Worm (Caenorhabditis elegans) whole organism, midembryonic: Measurements from ENCODE around the gene ten-1.

Experiments used
- T22C8.4 ChIP-seq: fragments of 200-800 bp; sonication (Bioruptor generic); IDR thresholded peaks from 2 replicates; pipeline ENCODE4 v1.3.6; 2022; ENCODE audit warnings: missing genetic modification characterization, missing compliant biosample characterization
- cog-1 ChIP-seq: sonication (generic microtip); optimal IDR thresholded peaks from 2 replicates; lab custom pipeline; 2016; ENCODE audit warnings: missing genetic modification characterization, missing compliant biosample characterization
- flt-1 ChIP-seq: fragments of 200-800 bp; sonication (Bioruptor generic); IDR thresholded peaks from 2 replicates; pipeline ENCODE4 v1.3.6; 2022; ENCODE audit warnings: missing genetic modification characterization, missing compliant biosample characterization
- klf-2 ChIP-seq: fragments of 200-800 bp; sonication (Bioruptor generic); conservative IDR thresholded peaks from 2 replicates; pipeline ENCODE4 v1.3.6; 2022; ENCODE audit warnings: missing genetic modification reagents, missing genetic modification characterization, missing compliant biosample characterization
- med-1 ChIP-seq: sonication (generic microtip); optimal IDR thresholded peaks from 2 replicates; lab custom pipeline; 2017; ENCODE audit warnings: missing genetic modification characterization, mild to moderate bottlenecking, missing compliant biosample characterization, antibody characterized with exemption, missing genetic modification reagents; ENCODE audit not compliant: insufficient read depth
- ref-1 ChIP-seq: fragments of 200-800 bp; sonication (Bioruptor generic); conservative IDR thresholded peaks from 2 replicates; pipeline ENCODE4 v1.3.6; 2022; ENCODE audit warnings: missing genetic modification reagents, missing genetic modification characterization, missing compliant biosample characterization
- tab-1 ChIP-seq: fragments of 200-800 bp; sonication (Bioruptor generic); IDR thresholded peaks from 2 replicates; pipeline ENCODE4 v1.3.6; 2022; ENCODE audit warnings: missing genetic modification characterization, missing compliant biosample characterization
- ztf-23 ChIP-seq: fragments of 200-800 bp; sonication (Bioruptor generic); IDR thresholded peaks from 2 replicates; pipeline ENCODE4 v1.3.6; 2022; ENCODE audit warnings: missing genetic modification reagents, missing genetic modification characterization, missing compliant biosample characterization
- ztf-29 ChIP-seq: fragments of 200-800 bp; sonication (Bioruptor generic); IDR thresholded peaks from 2 replicates; pipeline ENCODE4 v1.3.6; 2022; ENCODE audit warnings: missing genetic modification reagents, missing genetic modification characterization, missing compliant biosample characterization

ten-1 gene

DNA sequence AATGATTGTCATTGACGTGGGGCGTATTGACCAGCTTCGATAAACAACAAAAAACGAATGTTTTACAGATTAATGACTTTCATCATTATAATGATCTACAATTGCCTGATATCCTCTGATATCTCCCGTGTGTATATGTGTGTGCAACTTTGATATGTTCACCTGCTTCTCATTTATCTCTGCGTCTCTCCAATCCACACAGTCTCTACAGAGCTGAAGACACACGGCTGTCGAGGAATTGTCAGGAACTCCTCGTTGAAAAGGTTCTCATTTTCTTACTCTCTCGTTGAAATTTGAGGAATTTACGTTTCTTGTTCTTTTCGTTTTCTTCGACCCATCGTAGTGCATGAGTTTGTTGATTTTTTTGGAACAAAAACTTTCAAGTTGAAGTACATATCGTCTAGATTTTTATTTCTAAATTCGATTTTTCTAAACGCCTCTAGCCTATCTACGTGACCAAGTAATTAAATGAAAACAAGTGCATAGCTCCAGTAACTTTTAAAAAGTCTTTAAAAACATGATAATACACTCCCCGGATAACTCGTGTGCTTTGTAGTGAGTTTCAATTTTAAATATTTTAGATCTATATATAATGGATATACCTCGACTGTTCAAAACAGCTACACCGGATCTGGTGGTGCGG is at the start of gene ten-1:
ten-1 (plus strand) TSS at position 593 of the 643 bp plus-strand sequence.
- TF ChIP-seq med-1 (no peak), ztf-23 (no peak), ztf-29 (GFP tag; lab: Robert Waterston, UW) (no peak), klf-2 (GFP tag; lab: Robert Waterston, UW) (no peak), tab-1 (no peak), T22C8.4 (GFP tag; lab: Robert Waterston, UW) (no peak), flt-1 (GFP tag; lab: Robert Waterston, UW) (no peak), ref-1 (GFP tag; lab: Robert Waterston, UW) (no peak), cog-1 (tag; lab: Kevin White, UChicago) (no peak)

DNA sequence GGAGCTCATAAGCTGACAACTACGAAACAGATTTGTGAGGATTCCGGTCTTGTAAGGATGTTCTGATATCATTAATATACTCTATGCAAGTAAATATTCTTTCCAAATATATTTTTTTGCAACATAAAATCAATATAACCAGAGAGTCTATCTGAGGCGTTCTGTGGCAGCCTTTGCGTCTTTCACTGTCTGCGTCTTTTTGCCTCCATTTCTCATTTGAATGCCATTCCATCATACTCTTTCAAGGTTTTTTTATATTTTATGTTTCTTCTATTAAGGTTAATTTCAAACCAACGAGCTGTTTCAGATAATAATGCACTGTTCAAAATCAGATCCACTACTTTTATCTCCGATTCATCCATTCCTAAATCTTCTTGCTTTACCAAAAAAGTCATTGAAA is 25.4 kb upstream of the ten-1 start, which contains the start of gene R05H11.1:
R05H11.1 (plus strand) TSS at position 301 of the 400 bp plus-strand sequence.
- no peak for TF ChIP-seq klf-2 (GFP tag; lab: Robert Waterston, UW)
- no peak for TF ChIP-seq ztf-29 (GFP tag; lab: Robert Waterston, UW)
- no peak for TF ChIP-seq ref-1 (GFP tag; lab: Robert Waterston, UW)
- no peak for TF ChIP-seq ztf-23
- no peak for TF ChIP-seq med-1
- TF ChIP-seq flt-1 (GFP tag; lab: Robert Waterston, UW): no peak
- TF ChIP-seq T22C8.4 (GFP tag; lab: Robert Waterston, UW): no peak
- no peak for TF ChIP-seq cog-1 (tag; lab: Kevin White, UChicago)
- no peak for TF ChIP-seq tab-1

- TF ChIP-seq cog-1 (tag; lab: Kevin White, UChicago) (no peak), med-1 (no peak), flt-1 (GFP tag; lab: Robert Waterston, UW) (no peak), T22C8.4 (GFP tag; lab: Robert Waterston, UW) (no peak)
These were observed 22.8 kb upstream of the ten-1 start, which contains the start of gene R05H11.2 for ce11 chrIII:6797965-6798364. R05H11.2 (plus strand) TSS chrIII:6798297.

DNA sequence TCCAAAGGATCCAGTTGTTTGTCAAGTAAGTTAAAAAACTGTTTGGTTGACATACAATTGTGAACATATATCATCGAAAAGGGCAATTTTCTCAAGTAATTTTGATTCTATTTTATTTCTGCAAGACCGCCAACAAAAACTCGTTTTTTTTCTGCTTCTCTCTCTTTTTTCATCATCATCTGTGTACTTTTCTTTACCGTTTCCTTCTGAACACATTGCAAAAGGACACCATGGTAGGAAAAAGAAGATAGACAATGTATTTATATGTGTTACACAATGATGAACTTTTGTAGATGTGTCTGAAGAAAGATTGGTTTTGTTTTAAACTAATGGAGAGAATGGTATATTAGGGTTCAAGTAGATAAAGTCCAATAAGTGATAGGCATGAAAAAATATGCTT is 21.8 kb upstream of the ten-1 start:
- TF ChIP-seq flt-1 (GFP tag; lab: Robert Waterston, UW) (no peak), tab-1 (no peak), cog-1 (tag; lab: Kevin White, UChicago) (no peak), ztf-29 (GFP tag; lab: Robert Waterston, UW) (no peak), ztf-23 (no peak), T22C8.4 (GFP tag; lab: Robert Waterston, UW) (no peak), ref-1 (GFP tag; lab: Robert Waterston, UW) (no peak), med-1 (no peak), klf-2 (GFP tag; lab: Robert Waterston, UW) (no peak)

ce11 chrIII:6799664-6800063 is 21.1 kb upstream of the ten-1 start:
- TF ChIP-seq med-1 (no peak), klf-2 (GFP tag; lab: Robert Waterston, UW) (no peak), ref-1 (GFP tag; lab: Robert Waterston, UW) (no peak), T22C8.4 (GFP tag; lab: Robert Waterston, UW) (no peak), ztf-23 (no peak), cog-1 (tag; lab: Kevin White, UChicago) (no peak), ztf-29 (GFP tag; lab: Robert Waterston, UW) (no peak), tab-1 (no peak), flt-1 (GFP tag; lab: Robert Waterston, UW) (no peak)

- TF ChIP-seq cog-1 (tag; lab: Kevin White, UChicago): no peak
- no peak for TF ChIP-seq tab-1
- no peak for TF ChIP-seq med-1
- TF ChIP-seq T22C8.4 (GFP tag; lab: Robert Waterston, UW): no peak
- TF ChIP-seq ztf-23: no peak
- TF ChIP-seq klf-2 (GFP tag; lab: Robert Waterston, UW): no peak
- no peak for TF ChIP-seq flt-1 (GFP tag; lab: Robert Waterston, UW)
- no peak for TF ChIP-seq ref-1 (GFP tag; lab: Robert Waterston, UW)
- TF ChIP-seq ztf-29 (GFP tag; lab: Robert Waterston, UW): no peak
These were observed 18.2 kb upstream of the ten-1 start, which contains the start of gene lim-8 for ce11 chrIII:6802488-6802887. lim-8 (plus strand) TSS chrIII:6802788.

DNA sequence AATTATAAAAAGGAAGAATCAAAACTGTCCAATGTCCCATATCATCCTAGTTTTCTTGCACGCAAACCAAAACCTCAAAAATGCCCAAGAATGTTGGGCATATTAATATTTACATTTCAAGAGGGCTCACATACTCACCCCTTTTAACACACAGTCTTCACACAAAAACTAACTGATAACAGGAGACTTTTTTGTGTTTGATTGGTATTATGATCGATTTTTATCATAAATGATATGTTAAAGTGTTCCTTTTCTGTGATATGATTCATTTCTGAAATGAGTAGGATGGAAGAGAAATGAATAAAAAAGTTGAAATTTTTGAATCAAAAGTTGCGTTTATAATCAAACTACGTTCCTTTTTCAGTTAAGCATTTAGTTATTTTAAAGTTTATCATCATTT is 17.6 kb upstream of the ten-1 start:
- no peak for TF ChIP-seq klf-2 (GFP tag; lab: Robert Waterston, UW)
- no peak for TF ChIP-seq cog-1 (tag; lab: Kevin White, UChicago)

ce11 chrIII:6805397-6805796 is 15.3 kb upstream of the ten-1 start:
- peak; percentile 84 for TF ChIP-seq flt-1 (GFP tag; lab: Robert Waterston, UW)
- TF ChIP-seq cog-1 (tag; lab: Kevin White, UChicago): peak; percentile 18
- 0 out of 2 replicates have a peak, but pooled peaks have one; percentile 52 for TF ChIP-seq ztf-23
- no peak for TF ChIP-seq klf-2 (GFP tag; lab: Robert Waterston, UW)
- TF ChIP-seq ref-1 (GFP tag; lab: Robert Waterston, UW): no peak
- TF ChIP-seq ztf-29 (GFP tag; lab: Robert Waterston, UW): peak; percentile 43; the same call in 1 of the 2 replicates
- TF ChIP-seq T22C8.4 (GFP tag; lab: Robert Waterston, UW): peak; percentile 47; the same call in 1 of the 2 replicates
- peak; percentile 84 for TF ChIP-seq tab-1
- no peak for TF ChIP-seq med-1

DNA sequence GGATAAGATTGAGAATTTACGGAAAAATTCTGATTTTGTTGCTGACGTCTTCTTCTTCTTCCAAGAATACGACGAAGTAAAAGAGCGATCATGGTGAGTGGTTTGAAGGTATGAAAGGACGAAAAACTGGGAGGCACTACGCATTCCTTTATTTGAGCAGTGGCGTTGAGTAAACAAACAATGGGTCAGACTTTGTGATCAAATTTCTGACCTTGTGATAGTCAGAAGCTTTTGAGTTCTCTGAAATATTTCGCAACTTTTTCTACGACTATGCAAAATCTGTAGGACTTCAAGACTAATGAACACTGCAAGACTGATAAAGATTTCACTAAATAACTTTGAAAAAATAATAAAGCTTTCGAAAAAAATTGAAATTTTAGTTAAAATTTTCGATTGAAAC is 3.8 kb upstream of the ten-1 start, which contains the start of gene F28F5.4:
F28F5.4 (minus strand) TSS at position 104 of the 400 bp plus-strand sequence.
- no peak for TF ChIP-seq med-1
- no peak for TF ChIP-seq ztf-29 (GFP tag; lab: Robert Waterston, UW)
- no peak for TF ChIP-seq T22C8.4 (GFP tag; lab: Robert Waterston, UW)
- no peak for TF ChIP-seq ztf-23
- TF ChIP-seq klf-2 (GFP tag; lab: Robert Waterston, UW): no peak
- TF ChIP-seq flt-1 (GFP tag; lab: Robert Waterston, UW): no peak
- no peak for TF ChIP-seq ref-1 (GFP tag; lab: Robert Waterston, UW)
- TF ChIP-seq cog-1 (tag; lab: Kevin White, UChicago): no peak
- no peak for TF ChIP-seq tab-1

DNA sequence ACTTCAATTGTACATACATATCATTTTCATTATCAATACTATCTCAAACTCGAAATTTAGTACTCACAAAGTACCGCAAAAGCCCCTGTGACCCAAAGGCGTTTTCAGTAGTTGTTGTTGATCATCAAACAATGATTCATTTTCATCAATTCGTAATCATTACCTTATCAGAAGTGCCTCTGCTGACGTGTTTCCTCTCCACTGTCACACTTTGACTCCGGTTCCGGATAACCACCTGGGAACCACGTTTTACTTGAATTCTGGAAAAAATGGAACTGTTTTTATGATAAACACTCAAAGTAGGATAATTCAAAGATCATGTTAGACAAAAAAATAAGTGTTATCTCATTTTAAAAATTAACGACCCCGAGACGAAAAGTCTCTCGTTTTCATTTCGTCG is 2.7 kb upstream of the ten-1 start:
- TF ChIP-seq ref-1 (GFP tag; lab: Robert Waterston, UW): no peak
- TF ChIP-seq ztf-29 (GFP tag; lab: Robert Waterston, UW): no peak
- no peak for TF ChIP-seq ztf-23
- TF ChIP-seq tab-1: no peak
- TF ChIP-seq cog-1 (tag; lab: Kevin White, UChicago): no peak
- no peak for TF ChIP-seq T22C8.4 (GFP tag; lab: Robert Waterston, UW)
- TF ChIP-seq med-1: no peak
